Worm (Caenorhabditis elegans): ENCODE measurements around the gene sdz-1.
A peak's percentile ranks its signal among the peaks of the same experiment; 100 is the strongest.

sdz-1 gene

ce11 chrIII:8658367-8658761 lies 41.8 kb downstream of the sdz-1 start:
- TF ChIP-seq nhr-47 (tag; optimal IDR thresholded peaks at IDR 0.05): peak; percentile 87
- peak; percentile 87 for TF ChIP-seq dsc-1 (tag; optimal IDR thresholded peaks at IDR 0.05)
- peak; percentile 74 for TF ChIP-seq grh-1 (GFP tag; IDR thresholded peaks at IDR 0.05)
- TF ChIP-seq sptf-1 (tag; optimal IDR thresholded peaks at IDR 0.05): no peak
- no peak for TF ChIP-seq isw-1 (GFP tag; IDR thresholded peaks at IDR 0.05)
- peak; percentile 80 to 90 for TF ChIP-seq lsy-2 (tag; optimal IDR thresholded peaks at IDR 0.05)
- TF ChIP-seq F16B12.6 (tag; optimal IDR thresholded peaks at IDR 0.05): no peak
- TF ChIP-seq unc-86 (tag; optimal IDR thresholded peaks at IDR 0.05): no peak
- no peak for TF ChIP-seq pax-3 (tag; optimal IDR thresholded peaks at IDR 0.05)
- peak; percentile 66 for TF ChIP-seq nhr-237 (tag; optimal IDR thresholded peaks at IDR 0.05)
- TF ChIP-seq ces-1 (GFP tag; optimal IDR thresholded peaks at IDR 0.05): no peak
- TF ChIP-seq ceh-82 (tag; optimal IDR thresholded peaks at IDR 0.05): peak; percentile 24 to 56 (median 47)
- no peak for TF ChIP-seq alr-1 (tag; optimal IDR thresholded peaks at IDR 0.05; ENCODE audit: borderline replicate concordance)
- TF ChIP-seq egl-13 (tag; optimal IDR thresholded peaks at IDR 0.05): peak; percentile 73
- TF ChIP-seq elt-3 (tag; optimal IDR thresholded peaks at IDR 0.05): peak in 5 of 6 experiments; percentile 63 to 95 (median 91)
- TF ChIP-seq C34B4.2 (tag; optimal IDR thresholded peaks at IDR 0.05): peak; percentile 85
- TF ChIP-seq efl-3 (GFP tag; optimal IDR thresholded peaks at IDR 0.05): no peak
- TF ChIP-seq ets-5 (GFP tag; IDR thresholded peaks at IDR 0.05): no peak
- TF ChIP-seq nhr-77 (tag; optimal IDR thresholded peaks at IDR 0.05): peak; percentile 89
- TF ChIP-seq mdl-1 (tag; optimal IDR thresholded peaks at IDR 0.05): peak in 1 of 2 experiments; percentile 95
- peak; percentile 88 for TF ChIP-seq xbp-1 (tag; optimal IDR thresholded peaks at IDR 0.05)
- TF ChIP-seq egl-27 (tag; optimal IDR thresholded peaks at IDR 0.05): peak; percentile 49 to 55
- TF ChIP-seq ztf-11 (tag; optimal IDR thresholded peaks at IDR 0.05): no peak
- peak; percentile 77 for TF ChIP-seq lin-13 (GFP tag; optimal IDR thresholded peaks at IDR 0.05)
- no peak for TF ChIP-seq nhr-12 (tag; optimal IDR thresholded peaks at IDR 0.05)
- peak; percentile 71 for TF ChIP-seq C04F5.9 (tag; optimal IDR thresholded peaks at IDR 0.05)
- TF ChIP-seq lir-3 (tag; optimal IDR thresholded peaks at IDR 0.05; ENCODE audit: poor library complexity): peak; percentile 73
- no peak for TF ChIP-seq fkh-10 (GFP tag; optimal IDR thresholded peaks at IDR 0.05)
- TF ChIP-seq mep-1 (tag; optimal IDR thresholded peaks at IDR 0.05): peak; percentile 96
- peak; percentile 55 for TF ChIP-seq skn-1 (tag; optimal IDR thresholded peaks at IDR 0.05)
- peak; percentile 52 for TF ChIP-seq fkh-8 (tag; optimal IDR thresholded peaks at IDR 0.05)
- no peak for TF ChIP-seq zip-4 (GFP tag; optimal IDR thresholded peaks at IDR 0.05)
- no peak for TF ChIP-seq ceh-8 (GFP tag; optimal IDR thresholded peaks at IDR 0.05)
- no peak for TF ChIP-seq hlh-17 (GFP tag; optimal IDR thresholded peaks at IDR 0.05; ENCODE audit: borderline replicate concordance)
- TF ChIP-seq unc-30 (tag; optimal IDR thresholded peaks at IDR 0.05): no peak
- TF ChIP-seq pqm-1 (tag; optimal IDR thresholded peaks at IDR 0.05): no peak
- peak; percentile 68 for TF ChIP-seq hpl-2 (GFP tag; optimal IDR thresholded peaks at IDR 0.05)
- TF ChIP-seq C16A3.4 (tag; optimal IDR thresholded peaks at IDR 0.05): peak; percentile 81
- peak; percentile 83 for TF ChIP-seq fos-1 (tag; optimal IDR thresholded peaks at IDR 0.05)
- TF ChIP-seq unc-62 (GFP tag; optimal IDR thresholded peaks at IDR 0.05): no peak
- TF ChIP-seq ceh-63 (GFP tag; optimal IDR thresholded peaks at IDR 0.05): no peak
- peak; percentile 32 for TF ChIP-seq lin-39 (tag; optimal IDR thresholded peaks at IDR 0.05)
- TF ChIP-seq tlp-1 (tag; optimal IDR thresholded peaks at IDR 0.05): no peak
- no peak for TF ChIP-seq nhr-76 (tag; optimal IDR thresholded peaks at IDR 0.05)
- peak; percentile 98 for TF ChIP-seq nhr-20 (tag; optimal IDR thresholded peaks at IDR 0.05)
- TF ChIP-seq dpl-1 (GFP tag; optimal IDR thresholded peaks at IDR 0.05): peak; percentile 38 to 68 (median 57)
- TF ChIP-seq nhr-19 (GFP tag; conservative IDR thresholded peaks at IDR 0.05): peak; percentile 93
- no peak for TF ChIP-seq fkh-4 (tag; optimal IDR thresholded peaks at IDR 0.05; ENCODE audit: borderline replicate concordance)
- peak; percentile 98 for TF ChIP-seq lin-14 (GFP tag; optimal IDR thresholded peaks at IDR 0.05)
- peak; percentile 87 for TF ChIP-seq rnt-1 (tag; optimal IDR thresholded peaks at IDR 0.05)
- peak; percentile 88 for TF ChIP-seq blmp-1 (tag; optimal IDR thresholded peaks at IDR 0.05)
- no peak for TF ChIP-seq ceh-90 (tag; optimal IDR thresholded peaks at IDR 0.05)
- TF ChIP-seq nhr-84 (tag; optimal IDR thresholded peaks at IDR 0.05): peak; percentile 80
